Fruit fly (Drosophila melanogaster) whole organism, embryonic: ENCODE data around the gene CG46412.

ENCODE experiments used
- ERR ChIP-seq: fragments of 200-800 bp; sonication (Bioruptor generic); optimal IDR thresholded peaks from 2 replicates; lab custom pipeline; 2016; ENCODE audit warnings: missing biosample characterization, missing genetic modification characterization
- abd-A ChIP-seq: fragments of 200-800 bp; sonication (Bioruptor generic); optimal IDR thresholded peaks from 3 replicates; lab custom pipeline; 2019; ENCODE audit warnings: missing biosample characterization, mild to moderate bottlenecking, missing genetic modification characterization, moderate library complexity

dm6 chr3L:11588594-11588993 is 24.7 kb upstream of the CG46412 start:
- TF ChIP-seq ERR, result no peak
- no peak for TF ChIP-seq abd-A (tag; lab: Kevin White, UChicago)
